Fruit fly (Drosophila melanogaster) whole organism, embryonic: Measurements from ENCODE around the gene CG31636.
A peak's percentile ranks its signal among the peaks of the same experiment; 100 is the strongest.

ENCODE experiments used
- B-H1 ChIP-seq: fragments of 200-800 bp; sonication (Bioruptor generic); IDR thresholded peaks from 3 replicates; pipeline ENCODE4 v1.3.6; 2022; ENCODE audit warnings: missing biosample characterization, missing genetic modification characterization
- Bgb ChIP-seq: fragments of 200-800 bp; sonication (Bioruptor generic); IDR thresholded peaks from 2 replicates; pipeline ENCODE4 v1.3.6; 2022; ENCODE audit warnings: missing biosample characterization, missing genetic modification characterization; ENCODE audit not compliant: partially characterized antibody
- CG1024 ChIP-seq: fragments of 200-800 bp; sonication (Bioruptor generic); IDR thresholded peaks from 2 replicates; pipeline ENCODE4 v1.3.6; 2022; ENCODE audit warnings: missing biosample characterization, missing genetic modification characterization
- CG10979 ChIP-seq: fragments of 200-800 bp; sonication (Bioruptor generic); optimal IDR thresholded peaks from 2 replicates; lab custom pipeline; 2018; ENCODE audit warnings: missing biosample characterization, mild to moderate bottlenecking, missing genetic modification characterization, moderate library complexity
- CG11247 ChIP-seq: fragments of 200-800 bp; sonication (Bioruptor generic); IDR thresholded peaks from 2 replicates; pipeline ENCODE4 v1.3.6; 2022; ENCODE audit warnings: missing biosample characterization, missing genetic modification characterization
- CG12219 ChIP-seq: fragments of 200-800 bp; sonication (Bioruptor generic); optimal IDR thresholded peaks from 3 replicates; lab custom pipeline; 2018; ENCODE audit warnings: missing biosample characterization, mild to moderate bottlenecking, missing genetic modification characterization
- CG12659 ChIP-seq: fragments of 200-800 bp; sonication (Bioruptor generic); optimal IDR thresholded peaks from 3 replicates; lab custom pipeline; 2017; ENCODE audit warnings: mild to moderate bottlenecking, missing biosample characterization, missing genetic modification reagents, missing genetic modification characterization
- CG1602 ChIP-seq: fragments of 200-800 bp; sonication (Bioruptor generic); optimal IDR thresholded peaks from 3 replicates; lab custom pipeline; 2016; ENCODE audit warnings: missing biosample characterization, missing genetic modification characterization
- CG16813 ChIP-seq: fragments of 200-800 bp; sonication (Bioruptor generic); IDR thresholded peaks from 3 replicates; pipeline ENCODE4 v1.3.6; 2022; ENCODE audit warnings: missing biosample characterization, missing genetic modification characterization; ENCODE audit not compliant: partially characterized antibody
- CG17328 ChIP-seq: fragments of 200-800 bp; sonication (Bioruptor generic); IDR thresholded peaks from 2 replicates; pipeline ENCODE4 v1.3.6; 2022; ENCODE audit warnings: missing biosample characterization, missing genetic modification characterization
- CG18011 ChIP-seq: fragments of 200-800 bp; sonication (Bioruptor generic); optimal IDR thresholded peaks from 2 replicates; lab custom pipeline; 2017; ENCODE audit warnings: missing biosample characterization, missing genetic modification characterization, mild to moderate bottlenecking, moderate library complexity, missing genotype
- CG2202 ChIP-seq: fragments of 200-800 bp; sonication (Bioruptor generic); optimal IDR thresholded peaks from 2 replicates; lab custom pipeline; 2018; ENCODE audit warnings: missing biosample characterization, mild to moderate bottlenecking, missing genetic modification characterization
- CG2875 ChIP-seq: fragments of 200-800 bp; sonication (Bioruptor generic); optimal IDR thresholded peaks from 2 replicates; lab custom pipeline; 2017; ENCODE audit warnings: missing biosample characterization, mild to moderate bottlenecking, missing genetic modification characterization, missing genetic modification reagents
- CG31388 ChIP-seq: fragments of 200-800 bp; sonication (Bioruptor generic); optimal IDR thresholded peaks from 2 replicates; lab custom pipeline; 2016; ENCODE audit warnings: missing biosample characterization, missing genetic modification characterization
- CG43689 ChIP-seq: fragments of 200-800 bp; sonication (Bioruptor generic); IDR thresholded peaks from 2 replicates; pipeline ENCODE4 v1.3.6; 2022; ENCODE audit warnings: missing biosample characterization, missing genetic modification characterization
- CG6254 ChIP-seq: fragments of 200-800 bp; sonication (Bioruptor generic); optimal IDR thresholded peaks from 3 replicates; lab custom pipeline; 2017; ENCODE audit warnings: mild to moderate bottlenecking, missing biosample characterization, missing genetic modification reagents, missing genetic modification characterization
- CG6689 ChIP-seq: fragments of 200-800 bp; sonication (Bioruptor generic); IDR thresholded peaks from 2 replicates; pipeline ENCODE4 v1.3.6; 2022; ENCODE audit warnings: missing biosample characterization, missing genetic modification characterization
- CG6765 ChIP-seq: fragments of 200-800 bp; sonication (Bioruptor generic); optimal IDR thresholded peaks from 3 replicates; lab custom pipeline; 2017; ENCODE audit warnings: missing biosample characterization, mild to moderate bottlenecking, missing genetic modification characterization
- CG7987 ChIP-seq: fragments of 200-800 bp; sonication (Bioruptor generic); optimal IDR thresholded peaks from 2 replicates; lab custom pipeline; 2018; ENCODE audit warnings: missing biosample characterization, mild to moderate bottlenecking, missing genetic modification characterization, moderate library complexity
- Dfd ChIP-seq, 2 experiments: fragments of >200 bp; optimal IDR thresholded peaks; 2 replicates each; lab custom pipeline; 2017; ENCODE audit warnings: missing biosample characterization in 2 of 2, missing genetic modification characterization in 2 of 2
- Dp ChIP-seq: fragments of 200-800 bp; sonication (Bioruptor generic); optimal IDR thresholded peaks from 2 replicates; lab custom pipeline; 2018; ENCODE audit warnings: missing biosample characterization, mild to moderate bottlenecking, missing genetic modification characterization, moderate library complexity
- E2f1 ChIP-seq: fragments of 200-800 bp; sonication (Bioruptor generic); IDR thresholded peaks from 2 replicates; pipeline ENCODE4 v1.3.6; 2022; ENCODE audit warnings: missing biosample characterization, missing genetic modification characterization
- Gsc ChIP-seq: fragments of 200-800 bp; sonication (Bioruptor generic); IDR thresholded peaks from 2 replicates; pipeline ENCODE4 v1.3.6; 2022; ENCODE audit warnings: missing biosample characterization, missing genetic modification characterization
- HHEX ChIP-seq: fragments of 200-800 bp; sonication (Bioruptor generic); optimal IDR thresholded peaks from 3 replicates; lab custom pipeline; 2017; ENCODE audit warnings: missing biosample characterization, mild to moderate bottlenecking, missing genetic modification characterization, missing genetic modification reagents
- Lhr ChIP-seq: fragments of 200-800 bp; sonication (Bioruptor generic); optimal IDR thresholded peaks from 3 replicates; lab custom pipeline; 2017; ENCODE audit warnings: mild to moderate bottlenecking, missing biosample characterization, missing genetic modification reagents, missing genetic modification characterization
- Nf-YB ChIP-seq: fragments of 200-800 bp; sonication (Bioruptor generic); optimal IDR thresholded peaks from 3 replicates; lab custom pipeline; 2019; ENCODE audit warnings: missing biosample characterization, mild to moderate bottlenecking, missing genetic modification characterization, moderate library complexity
- NfI ChIP-seq: fragments of 200-800 bp; sonication (Bioruptor generic); optimal IDR thresholded peaks from 3 replicates; lab custom pipeline; 2018; ENCODE audit warnings: missing biosample characterization, mild to moderate bottlenecking, missing genetic modification characterization, moderate library complexity
- Usf ChIP-seq: fragments of 200-800 bp; sonication (Bioruptor generic); optimal IDR thresholded peaks from 2 replicates; lab custom pipeline; 2017; ENCODE audit warnings: missing genotype, missing biosample characterization, missing genetic modification characterization
- ac ChIP-seq: fragments of 200-800 bp; sonication (Bioruptor generic); optimal IDR thresholded peaks from 3 replicates; lab custom pipeline; 2017; ENCODE audit warnings: missing biosample characterization, mild to moderate bottlenecking, missing genetic modification characterization
- amos ChIP-seq: fragments of 200-800 bp; sonication (Bioruptor generic); IDR thresholded peaks from 2 replicates; pipeline ENCODE4 v1.3.6; 2022; ENCODE audit warnings: missing biosample characterization, missing genetic modification characterization; ENCODE audit not compliant: partially characterized antibody
- ap ChIP-seq: fragments of 200-800 bp; sonication (Bioruptor generic); IDR thresholded peaks from 2 replicates; pipeline ENCODE4 v1.3.6; 2022; ENCODE audit warnings: missing biosample characterization, missing genetic modification characterization
- bowl ChIP-seq: fragments of 200-800 bp; sonication (Bioruptor generic); IDR thresholded peaks from 2 replicates; pipeline ENCODE4 v1.3.6; 2022; ENCODE audit warnings: missing biosample characterization, missing genetic modification characterization
- cas ChIP-seq: fragments of 200-800 bp; sonication (Bioruptor generic); IDR thresholded peaks from 2 replicates; pipeline ENCODE4 v1.3.6; 2022; ENCODE audit warnings: missing biosample characterization, missing genetic modification characterization
- dan ChIP-seq: fragments of 200-800 bp; sonication (Bioruptor generic); IDR thresholded peaks from 2 replicates; pipeline ENCODE4 v1.3.6; 2022; ENCODE audit warnings: missing biosample characterization, missing genetic modification characterization
- fd96Cb ChIP-seq: fragments of 200-800 bp; sonication (Bioruptor generic); optimal IDR thresholded peaks from 2 replicates; lab custom pipeline; 2018; ENCODE audit warnings: missing biosample characterization, mild to moderate bottlenecking, missing genetic modification characterization, moderate library complexity
- gem ChIP-seq: fragments of 200-800 bp; sonication (Bioruptor generic); optimal IDR thresholded peaks from 2 replicates; lab custom pipeline; 2019; ENCODE audit warnings: missing biosample characterization, mild to moderate bottlenecking, missing genetic modification characterization, moderate library complexity
- gro ChIP-seq: fragments of 200-800 bp; sonication (Bioruptor generic); optimal IDR thresholded peaks from 2 replicates; lab custom pipeline; 2016; ENCODE audit warnings: missing biosample characterization, missing genetic modification characterization
- her ChIP-seq: fragments of 200-800 bp; sonication (Bioruptor generic); optimal IDR thresholded peaks from 2 replicates; lab custom pipeline; 2016; ENCODE audit warnings: missing biosample characterization, missing genetic modification characterization
- insv ChIP-seq, 2 experiments: fragments of 200-800 bp; sonication (Bioruptor generic); optimal IDR thresholded peaks; 3 replicates each; lab custom pipeline; 2016 to 2018; ENCODE audit warnings: missing biosample characterization in 2 of 2, missing genetic modification characterization in 2 of 2
- inv ChIP-seq: fragments of 200-800 bp; sonication (Bioruptor generic); IDR thresholded peaks from 2 replicates; pipeline ENCODE4 v1.3.6; 2022; ENCODE audit warnings: missing biosample characterization, missing genetic modification characterization; ENCODE audit not compliant: partially characterized antibody
- nau ChIP-seq: fragments of 200-800 bp; sonication (Bioruptor generic); optimal IDR thresholded peaks from 3 replicates; lab custom pipeline; 2017; ENCODE audit warnings: missing biosample characterization, mild to moderate bottlenecking, missing genetic modification characterization, missing genetic modification reagents
- pita ChIP-seq: fragments of 200-800 bp; sonication (Bioruptor generic); optimal IDR thresholded peaks from 2 replicates; lab custom pipeline; 2017; ENCODE audit warnings: missing biosample characterization, mild to moderate bottlenecking, missing genetic modification characterization
- sens ChIP-seq: fragments of 200-800 bp; sonication (Bioruptor generic); peaks from one replicate; lab custom pipeline; 2016; ENCODE audit warnings: missing biosample characterization, missing genetic modification characterization
- slbo ChIP-seq: fragments of 200-800 bp; sonication (Bioruptor generic); IDR thresholded peaks from 2 replicates; pipeline ENCODE4 v1.3.6; 2022; ENCODE audit warnings: missing biosample characterization, missing genetic modification characterization
- sob ChIP-seq: fragments of 200-800 bp; sonication (Bioruptor generic); IDR thresholded peaks from 2 replicates; pipeline ENCODE4 v1.3.6; 2022; ENCODE audit warnings: missing biosample characterization, missing genetic modification characterization
- tup ChIP-seq: fragments of 200-800 bp; sonication (Bioruptor generic); optimal IDR thresholded peaks from 2 replicates; lab custom pipeline; 2016; ENCODE audit warnings: missing biosample characterization, mild to moderate bottlenecking, missing genetic modification characterization, moderate library complexity
- wor ChIP-seq: fragments of 200-800 bp; sonication (Bioruptor generic); IDR thresholded peaks from 2 replicates; pipeline ENCODE4 v1.3.6; 2022; ENCODE audit warnings: missing biosample characterization, missing genetic modification characterization
- zen ChIP-seq: fragments of 200-800 bp; sonication (Bioruptor generic); optimal IDR thresholded peaks from 3 replicates; lab custom pipeline; 2018; ENCODE audit warnings: missing biosample characterization, mild to moderate bottlenecking, missing genetic modification characterization, moderate library complexity
- zfh1 ChIP-seq: fragments of 200-800 bp; sonication (Bioruptor generic); IDR thresholded peaks from 3 replicates; pipeline ENCODE4 v1.3.6; 2022; ENCODE audit warnings: missing biosample characterization, missing genetic modification characterization

The CG31636 gene

dm6 chr2L:6612477-6613004 is 45.4 kb downstream of the CG31636 start (continued):
- TF ChIP-seq E2f1 (peak; percentile 100), CG6765 (GFP tag; lab: Kevin White, UChicago) (peak; percentile 100), CG6254 (GFP tag; lab: Kevin White, UChicago) (peak; percentile 99), sob (GFP tag; lab: Robert Waterston, UW) (peak; percentile 100), CG2202 (tag; lab: Kevin White, UChicago) (peak; percentile 100), CG11247 (GFP tag; lab: Robert Waterston, UW) (peak; percentile 100), pita (GFP tag; lab: Kevin White, UChicago) (peak; percentile 20), CG10979 (tag; lab: Kevin White, UChicago) (peak; percentile 100), amos (GFP tag; lab: Robert Waterston, UW) (peak; percentile 45; the same call in 1 of the 2 replicates), CG12219 (peak; percentile 100), Dfd (GFP tag; optimal IDR thresholded peaks at IDR 0.05; lab: Kevin White, UChicago) (peak in 1 of 2 experiments; percentile 96), NfI (GFP tag; lab: Kevin White, UChicago) (peak; percentile 100), fd96Cb (tag; lab: Kevin White, UChicago) (peak; percentile 100), Dp (GFP tag; lab: Kevin White, UChicago) (peak; percentile 64), ap (GFP tag; lab: Robert Waterston, UW) (peak; percentile 100), CG1024 (GFP tag; lab: Robert Waterston, UW) (peak; percentile 99), wor (GFP tag; lab: Robert Waterston, UW) (peak; percentile 100), CG6689 (peak; percentile 100), zfh1 (GFP tag; lab: Robert Waterston, UW) (peak; percentile 100), ac (peak; percentile 100), Lhr (peak; percentile 100), Nf-YB (GFP tag; lab: Kevin White, UChicago) (peak; percentile 94), gro (GFP tag; lab: Kevin White, UChicago) (peak; percentile 100), insv (GFP tag; optimal IDR thresholded peaks at IDR 0.05; lab: Kevin White, UChicago) (peak; percentile 92 to 96), CG18011 (peak; percentile 95), Usf (GFP tag; lab: Kevin White, UChicago) (peak; percentile 100), HHEX (GFP tag; lab: Kevin White, UChicago) (peak; percentile 100), CG7987 (GFP tag; lab: Kevin White, UChicago) (peak; percentile 100), zen (tag; lab: Kevin White, UChicago) (peak; percentile 100), Gsc (GFP tag; lab: Robert Waterston, UW) (peak; percentile 99), CG12659 (GFP tag; lab: Kevin White, UChicago) (peak; percentile 100), dan (peak; percentile 99), tup (GFP tag; lab: Kevin White, UChicago) (peak; percentile 100), gem (tag; lab: Kevin White, UChicago) (peak; percentile 100), CG2875 (GFP tag; lab: Kevin White, UChicago) (peak; percentile 100), CG16813 (GFP tag; lab: Robert Waterston, UW) (no peak), CG1602 (GFP tag; lab: Kevin White, UChicago) (peak; percentile 100), her (peak; percentile 99), CG17328 (peak; percentile 100), sens (GFP tag; lab: Kevin White, UChicago) (peak; percentile 100), nau (GFP tag; lab: Kevin White, UChicago) (peak; percentile 100), CG31388 (GFP tag; lab: Kevin White, UChicago) (peak; percentile 100), Bgb (GFP tag; lab: Robert Waterston, UW) (peak; percentile 51), inv (GFP tag; lab: Robert Waterston, UW) (0 out of 2 replicates have a peak, but pooled peaks have one; percentile 38), bowl (GFP tag; lab: Robert Waterston, UW) (peak; percentile 100), B-H1 (GFP tag; lab: Robert Waterston, UW) (peak; percentile 100), cas (GFP tag; lab: Robert Waterston, UW) (peak; percentile 100), CG43689 (GFP tag; lab: Robert Waterston, UW) (peak; percentile 100), slbo (peak; percentile 100)
